Worm (Caenorhabditis elegans): ENCODE results near the gene M03F8.6.

DNA sequence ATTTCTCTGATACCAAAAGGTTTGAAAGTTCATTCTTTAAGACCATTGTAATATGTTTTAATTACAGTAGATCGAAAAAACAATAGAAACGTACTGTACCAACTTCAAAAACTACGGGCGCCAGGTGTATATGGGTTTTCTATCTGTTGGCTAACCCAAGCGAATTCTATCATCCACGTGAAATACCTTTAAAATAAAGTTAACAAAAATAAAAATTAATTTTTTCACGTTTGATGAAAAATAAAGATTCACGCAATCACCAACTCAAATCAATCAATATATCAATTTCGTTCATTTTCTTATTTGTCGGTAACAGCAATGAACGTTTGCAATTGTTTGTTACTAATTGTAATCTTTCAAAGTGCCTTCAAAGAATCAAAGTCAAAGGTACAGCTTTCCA lies 47.6 kb downstream of the M03F8.6 start, which contains the start of gene C04E6.4:
- no peak for TF ChIP-seq nhr-76 (tag; optimal IDR thresholded peaks at IDR 0.05)
- TF ChIP-seq sptf-1 (tag; optimal IDR thresholded peaks at IDR 0.05) = no peak
- no peak for TF ChIP-seq unc-39 (tag; optimal IDR thresholded peaks at IDR 0.05)
- TF ChIP-seq ztf-11 (tag; optimal IDR thresholded peaks at IDR 0.05) = no peak
- no peak for TF ChIP-seq nhr-12 (tag; optimal IDR thresholded peaks at IDR 0.05)
- TF ChIP-seq pha-4 (tag; optimal IDR thresholded peaks at IDR 0.05) = no peak
- no peak for TF ChIP-seq M03D4.4 (tag; optimal IDR thresholded peaks at IDR 0.05)
- no peak for TF ChIP-seq nhr-237 (tag; optimal IDR thresholded peaks at IDR 0.05)
- TF ChIP-seq elt-3 (tag; optimal IDR thresholded peaks at IDR 0.05) = no peak
- no peak for TF ChIP-seq blmp-1 (tag; optimal IDR thresholded peaks at IDR 0.05)
- no peak for TF ChIP-seq mep-1 (tag; optimal IDR thresholded peaks at IDR 0.05)

Measured in whole organism, mixed stage, embryonic.